Worm (Caenorhabditis elegans) whole organism, L1 larva: ENCODE data around the gene R53.5.

Source experiments
- Y116A8C.19 ChIP-seq: sonication (generic microtip); optimal IDR thresholded peaks from 2 replicates; lab custom pipeline; 2016; ENCODE audit warnings: missing compliant biosample characterization, missing genetic modification characterization, borderline replicate concordance
- ceh-88 ChIP-seq: fragments of 200-800 bp; sonication (Bioruptor generic); IDR thresholded peaks from 2 replicates; pipeline ENCODE4 v1.3.6; 2022; ENCODE audit warnings: missing genetic modification characterization, missing compliant biosample characterization
- elt-3 ChIP-seq, 6 experiments: fragments of 150-350 bp in 1 of 6; sonication (generic microtip); optimal IDR thresholded peaks; 2 replicates each; lab custom pipeline; 2017 to 2018; ENCODE audit warnings: missing biosample characterization in 6 of 6, missing genetic modification characterization in 6 of 6, inconsistent platforms in 1 of 6
- fkh-10 ChIP-seq: sonication (generic microtip); optimal IDR thresholded peaks from 2 replicates; lab custom pipeline; 2017; ENCODE audit warnings: missing biosample characterization, missing genetic modification reagents, missing genetic modification characterization
- fkh-8 ChIP-seq: sonication (generic microtip); optimal IDR thresholded peaks from 2 replicates; lab custom pipeline; 2016; ENCODE audit warnings: mild to moderate bottlenecking, missing genetic modification characterization, missing compliant biosample characterization
- fos-1 ChIP-seq: fragments of 150-350 bp; optimal IDR thresholded peaks from 2 replicates; lab custom pipeline; 2014; ENCODE audit warnings: missing biosample characterization, missing genetic modification characterization
- mdl-1 ChIP-seq, 2 experiments: fragments of 150-350 bp; optimal IDR thresholded peaks; 2 replicates each; lab custom pipeline; 2014 to 2017; ENCODE audit warnings: missing biosample characterization in 2 of 2, missing genetic modification characterization in 2 of 2, inconsistent platforms in 1 of 2
- nhr-11 ChIP-seq: fragments of 150-350 bp; optimal IDR thresholded peaks from 2 replicates; lab custom pipeline; 2014; ENCODE audit warnings: missing biosample characterization, missing genetic modification characterization
- nhr-71 ChIP-seq: sonication (generic microtip); optimal IDR thresholded peaks from 2 replicates; lab custom pipeline; 2016; ENCODE audit warnings: mild to moderate bottlenecking, missing genetic modification characterization, moderate library complexity, missing compliant biosample characterization
- tbx-2 ChIP-seq: sonication (generic microtip); optimal IDR thresholded peaks from 2 replicates; lab custom pipeline; 2016; ENCODE audit warnings: missing genetic modification characterization, missing compliant biosample characterization
- unc-30 ChIP-seq: sonication (generic microtip); optimal IDR thresholded peaks from 2 replicates; lab custom pipeline; 2017; ENCODE audit warnings: missing biosample characterization, missing genetic modification characterization
- zag-1 ChIP-seq: fragments of 150-350 bp; optimal IDR thresholded peaks from 2 replicates; lab custom pipeline; 2014; ENCODE audit warnings: missing biosample characterization, missing genetic modification characterization

- TF ChIP-seq fkh-10 (GFP tag; lab: Kevin White, UChicago) (no peak), zag-1 (tag; lab: Kevin White, UChicago) (no peak), tbx-2 (tag; lab: Kevin White, UChicago) (no peak), nhr-71 (no peak), nhr-11 (tag; lab: Kevin White, UChicago) (no peak), Y116A8C.19 (tag; lab: Kevin White, UChicago) (no peak), ceh-88 (GFP tag; lab: Robert Waterston, UW) (no peak), mdl-1 (tag; optimal IDR thresholded peaks at IDR 0.05; lab: Kevin White, UChicago) (no peak), unc-30 (no peak), fos-1 (no peak), elt-3 (tag; optimal IDR thresholded peaks at IDR 0.05; lab: Kevin White, UChicago) (no peak), fkh-8 (tag; lab: Kevin White, UChicago) (no peak)
These were observed at the start of gene R53.5 for ce11 chrII:9970438-9971092.
